Worm (Caenorhabditis elegans) whole organism, L4/young adult: ENCODE measurements around the gene F41F3.1.

Experiments
- W03F9.2 ChIP-seq: fragments of 150-350 bp; optimal IDR thresholded peaks from 2 replicates; lab custom pipeline; 2014; ENCODE audit warnings: missing biosample characterization, missing genetic modification characterization
- dao-5 ChIP-seq: sonication (generic microtip); optimal IDR thresholded peaks from 2 replicates; lab custom pipeline; 2016; ENCODE audit warnings: missing genotype, missing genetic modification characterization, moderate library complexity, missing compliant biosample characterization
- him-1 ChIP-seq: sonication (generic microtip); optimal IDR thresholded peaks from 2 replicates; lab custom pipeline; 2016; ENCODE audit warnings: missing genotype, missing genetic modification reagents, missing genetic modification characterization, missing compliant biosample characterization

- TF ChIP-seq him-1 (tag; lab: Kevin White, UChicago) (no peak), dao-5 (tag; lab: Kevin White, UChicago) (no peak), W03F9.2 (no peak)
Observed at ce11 chrV:4642691-4643090, 11.7 kb upstream of the F41F3.1 start, which contains the start of gene soc-1.
